Worm (Caenorhabditis elegans) whole organism, young adult: ENCODE results near the gene ral-1.

Source experiments
- F49E8.2 ChIP-seq: sonication (generic microtip); optimal IDR thresholded peaks from 3 replicates; lab custom pipeline; 2017; ENCODE audit warnings: missing genetic modification characterization, mild to moderate bottlenecking, missing compliant biosample characterization, antibody characterized with exemption, moderate library complexity; ENCODE audit not compliant: insufficient read depth
- atf-7 ChIP-seq: sonication (generic microtip); optimal IDR thresholded peaks from 2 replicates; lab custom pipeline; 2017; ENCODE audit warnings: mild to moderate bottlenecking, missing genetic modification characterization, missing compliant biosample characterization
- egl-44 ChIP-seq: fragments of 200-800 bp; sonication (Bioruptor generic); IDR thresholded peaks from 2 replicates; pipeline ENCODE4 v1.3.6; 2022; ENCODE audit warnings: missing genetic modification reagents, missing genetic modification characterization, missing compliant biosample characterization
- madf-10 ChIP-seq: sonication (generic microtip); optimal IDR thresholded peaks from 2 replicates; lab custom pipeline; 2016; ENCODE audit warnings: mild to moderate bottlenecking, missing genetic modification characterization, missing compliant biosample characterization
- unc-62 ChIP-seq: fragments of 150-350 bp; optimal IDR thresholded peaks from 2 replicates; lab custom pipeline; 2014; ENCODE audit warnings: missing biosample characterization, missing genetic modification reagents, missing genetic modification characterization

DNA sequence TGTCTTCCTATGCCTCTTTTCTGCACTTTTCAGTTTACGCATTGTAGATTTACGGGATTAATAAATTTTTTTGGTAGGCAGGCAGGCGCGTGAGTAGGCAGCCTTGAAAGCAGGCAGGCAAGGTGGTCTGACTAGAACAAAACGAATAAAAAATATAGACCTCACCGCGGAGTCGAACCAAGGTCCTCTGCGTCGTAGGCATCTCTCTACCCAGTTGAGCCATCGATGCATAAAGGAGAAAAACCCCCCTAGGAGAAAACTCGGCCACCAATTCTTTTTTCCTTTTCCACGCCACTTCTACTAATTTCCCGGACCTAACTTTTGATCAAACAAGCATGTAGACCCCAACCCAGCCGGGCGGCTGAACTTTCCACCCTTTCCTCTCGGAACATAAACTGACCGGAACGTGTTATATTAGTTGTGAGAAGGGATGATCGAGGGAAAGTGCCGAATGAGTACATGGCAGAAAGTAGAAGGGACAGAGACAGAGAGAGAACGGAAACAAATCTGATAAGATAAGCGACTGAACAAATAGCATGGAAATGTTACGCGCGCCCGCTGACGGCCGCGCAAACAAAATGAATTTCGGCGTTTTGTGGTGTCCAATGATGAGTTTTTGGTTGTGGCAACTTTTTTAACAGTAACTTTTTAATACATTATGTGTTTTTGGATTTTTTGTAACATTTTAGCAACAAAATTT lies 28.4 kb downstream of the ral-1 start:
- TF ChIP-seq madf-10 (tag; lab: Kevin White, UChicago) = no peak
- no peak for TF ChIP-seq unc-62 (GFP tag; lab: Kevin White, UChicago)
- TF ChIP-seq F49E8.2 (tag; lab: Kevin White, UChicago) = no peak
- TF ChIP-seq atf-7 (tag; lab: Kevin White, UChicago) = no peak
- TF ChIP-seq egl-44 (GFP tag; lab: Robert Waterston, UW) = no peak
